Worm (Caenorhabditis elegans) whole organism, late embryonic: ENCODE data around the gene K11H12.7.

ENCODE experiments used
- K09A11.1 ChIP-seq: sonication (generic microtip); optimal IDR thresholded peaks from 2 replicates; lab custom pipeline; 2017; ENCODE audit warnings: antibody characterized with exemption, mild to moderate bottlenecking, missing genetic modification characterization, missing compliant biosample characterization; ENCODE audit not compliant: insufficient read depth
- ceh-22 ChIP-seq: sonication (generic microtip); optimal IDR thresholded peaks from 2 replicates; lab custom pipeline; 2017; ENCODE audit warnings: missing biosample characterization, missing genetic modification characterization
- ceh-9 ChIP-seq: sonication (generic microtip); optimal IDR thresholded peaks from 2 replicates; lab custom pipeline; 2016; ENCODE audit warnings: mild to moderate bottlenecking, missing genetic modification characterization, inconsistent platforms, missing compliant biosample characterization
- dmd-4 ChIP-seq: sonication (generic microtip); optimal IDR thresholded peaks from 2 replicates; lab custom pipeline; 2016; ENCODE audit warnings: borderline replicate concordance, missing genetic modification characterization, missing compliant biosample characterization
- dve-1 ChIP-seq: sonication (generic microtip); optimal IDR thresholded peaks from 2 replicates; lab custom pipeline; 2017; ENCODE audit warnings: antibody characterized with exemption, mild to moderate bottlenecking, missing genetic modification characterization, missing compliant biosample characterization
- elt-2 ChIP-seq: sonication (generic microtip); optimal IDR thresholded peaks from 2 replicates; lab custom pipeline; 2016; ENCODE audit warnings: missing genetic modification reagents, missing genetic modification characterization, missing compliant biosample characterization
- fax-1 ChIP-seq: sonication (generic microtip); optimal IDR thresholded peaks from 2 replicates; lab custom pipeline; 2016; ENCODE audit warnings: missing genotype, missing genetic modification characterization, missing compliant biosample characterization
- fkh-10 ChIP-seq: fragments of 150-350 bp; optimal IDR thresholded peaks from 2 replicates; lab custom pipeline; 2014; ENCODE audit warnings: missing biosample characterization, missing genetic modification reagents, missing genetic modification characterization
- pax-1 ChIP-seq: fragments of 150-350 bp; optimal IDR thresholded peaks from 2 replicates; lab custom pipeline; 2014; ENCODE audit warnings: missing biosample characterization, missing genetic modification characterization
- pha-4 ChIP-seq: fragments of 150-350 bp; optimal IDR thresholded peaks from 2 replicates; lab custom pipeline; 2018; ENCODE audit warnings: missing biosample characterization, missing genetic modification reagents, missing genetic modification characterization
- unc-55 ChIP-seq: sonication (generic microtip); optimal IDR thresholded peaks from 2 replicates; lab custom pipeline; 2017; ENCODE audit warnings: missing biosample characterization, missing genetic modification reagents, missing genetic modification characterization

ce11 chrIV:622989-623388 is 42.3 kb upstream of the K11H12.7 start:
- TF ChIP-seq elt-2, result no peak
- TF ChIP-seq fax-1 (tag; lab: Kevin White, UChicago), result no peak
- TF ChIP-seq dve-1 (tag; lab: Kevin White, UChicago), result no peak
- no peak for TF ChIP-seq dmd-4 (tag; lab: Kevin White, UChicago)
- no peak for TF ChIP-seq ceh-9 (tag; lab: Kevin White, UChicago)
- TF ChIP-seq K09A11.1, result no peak
- TF ChIP-seq fkh-10, result no peak
- no peak for TF ChIP-seq ceh-22 (tag; lab: Kevin White, UChicago)
- no peak for TF ChIP-seq pha-4
- no peak for TF ChIP-seq pax-1
- no peak for TF ChIP-seq unc-55 (GFP tag; lab: Kevin White, UChicago)
